Worm (Caenorhabditis elegans): ENCODE results near the gene F52C9.3.

F52C9.3 gene

ce11 chrIII:5294867-5295266, 26.8 kb upstream of the F52C9.3 start (continued):
- TF ChIP-seq nhr-12 (tag; optimal IDR thresholded peaks at IDR 0.05) (no peak), hlh-1 (tag; optimal IDR thresholded peaks at IDR 0.05) (peak; percentile 67), sem-2 (GFP tag; optimal IDR thresholded peaks at IDR 0.05) (peak; percentile 83)

- no peak for TF ChIP-seq nhr-12 (tag; optimal IDR thresholded peaks at IDR 0.05)
- TF ChIP-seq bed-3 (GFP tag; optimal IDR thresholded peaks at IDR 0.05): no peak
- TF ChIP-seq zip-8 (tag; optimal IDR thresholded peaks at IDR 0.05): no peak
- no peak for TF ChIP-seq unc-62 (GFP tag; optimal IDR thresholded peaks at IDR 0.05)
Observed at ce11 chrIII:5301786-5302268, 19.9 kb upstream of the F52C9.3 start, which contains the start of the genes T15B12.2 and F52C9.5. Gene T15B12.2 (minus strand): TSS chrIII:5301886. Gene F52C9.5 (plus strand): TSS chrIII:5302218.

ce11 chrIII:5304044-5304443, 17.6 kb upstream of the F52C9.3 start:
- TF ChIP-seq elt-1 (tag; optimal IDR thresholded peaks at IDR 0.05; ENCODE audit: borderline replicate concordance, insufficient read depth) (no peak), ceh-83 (GFP tag; optimal IDR thresholded peaks at IDR 0.05) (no peak)

ce11 chrIII:5305725-5306124, 16.0 kb upstream of the F52C9.3 start:
- TF ChIP-seq sptf-1 (tag; optimal IDR thresholded peaks at IDR 0.05) (peak; percentile 75), M03D4.4 (tag; optimal IDR thresholded peaks at IDR 0.05) (peak; percentile 39), unc-62 (GFP tag; optimal IDR thresholded peaks at IDR 0.05) (no peak), ham-2 (GFP tag; optimal IDR thresholded peaks at IDR 0.05) (peak; percentile 51), elt-3 (tag; optimal IDR thresholded peaks at IDR 0.05) (no peak), unc-120 (tag; optimal IDR thresholded peaks at IDR 0.05; ENCODE audit: poor library complexity, severe bottlenecking) (peak; percentile 59), blmp-1 (tag; optimal IDR thresholded peaks at IDR 0.05) (no peak), cnd-1 (tag; optimal IDR thresholded peaks at IDR 0.05) (peak; percentile 15), lin-32 (GFP tag; optimal IDR thresholded peaks at IDR 0.05) (peak; percentile 63), drap-1 (GFP tag; optimal IDR thresholded peaks at IDR 0.05) (peak; percentile 73), sem-2 (GFP tag; optimal IDR thresholded peaks at IDR 0.05) (no peak), hlh-1 (tag; optimal IDR thresholded peaks at IDR 0.05) (peak; percentile 21), tbx-8 (GFP tag; optimal IDR thresholded peaks at IDR 0.05) (no peak), nhr-12 (tag; optimal IDR thresholded peaks at IDR 0.05) (no peak), mls-2 (tag; optimal IDR thresholded peaks at IDR 0.05) (peak; percentile 78), nhr-237 (tag; optimal IDR thresholded peaks at IDR 0.05) (no peak), bed-3 (GFP tag; optimal IDR thresholded peaks at IDR 0.05) (peak; percentile 69), lin-13 (tag; optimal IDR thresholded peaks at IDR 0.05) (no peak), ceh-43 (GFP tag; optimal IDR thresholded peaks at IDR 0.05) (peak; percentile 38), ceh-39 (tag; optimal IDR thresholded peaks at IDR 0.05) (no peak), ztf-11 (tag; optimal IDR thresholded peaks at IDR 0.05) (no peak), flh-1 (GFP tag; optimal IDR thresholded peaks at IDR 0.05) (no peak)

- TF ChIP-seq ham-2 (GFP tag; optimal IDR thresholded peaks at IDR 0.05) (peak; percentile 12), M03D4.4 (tag; optimal IDR thresholded peaks at IDR 0.05) (no peak), sptf-1 (tag; optimal IDR thresholded peaks at IDR 0.05) (peak; percentile 56), zip-8 (tag; optimal IDR thresholded peaks at IDR 0.05) (peak; percentile 87), lin-32 (GFP tag; optimal IDR thresholded peaks at IDR 0.05) (peak; percentile 6), pha-4 (tag; optimal IDR thresholded peaks at IDR 0.05) (peak; percentile 25), lin-13 (tag; optimal IDR thresholded peaks at IDR 0.05) (peak; percentile 29), blmp-1 (tag; optimal IDR thresholded peaks at IDR 0.05) (no peak), nhr-2 (tag; optimal IDR thresholded peaks at IDR 0.05) (peak; percentile 79), cnd-1 (tag; optimal IDR thresholded peaks at IDR 0.05) (peak; percentile 30), mep-1 (tag; optimal IDR thresholded peaks at IDR 0.05) (peak; percentile 73), ceh-39 (tag; optimal IDR thresholded peaks at IDR 0.05) (peak; percentile 40), ces-1 (GFP tag; optimal IDR thresholded peaks at IDR 0.05) (peak; percentile 58), lsy-2 (tag; optimal IDR thresholded peaks at IDR 0.05) (peak; percentile 58), tbx-8 (GFP tag; optimal IDR thresholded peaks at IDR 0.05) (no peak), ztf-11 (tag; optimal IDR thresholded peaks at IDR 0.05) (no peak), hlh-1 (tag; optimal IDR thresholded peaks at IDR 0.05) (peak; percentile 27), nhr-12 (tag; optimal IDR thresholded peaks at IDR 0.05) (no peak), unc-120 (tag; optimal IDR thresholded peaks at IDR 0.05; ENCODE audit: poor library complexity, severe bottlenecking) (peak; percentile 34), snpc-4 (tag; optimal IDR thresholded peaks at IDR 0.05) (no peak), bed-3 (GFP tag; optimal IDR thresholded peaks at IDR 0.05) (no peak)
Observed at ce11 chrIII:5308278-5308677, 13.4 kb upstream of the F52C9.3 start, which contains the start of gene mog-3. Gene mog-3 (plus strand): TSS chrIII:5308596.

All from whole organism, mixed stage, embryonic.